ENCODE assay signal across 2 worm cellular contexts in the genomic region with DNA sequence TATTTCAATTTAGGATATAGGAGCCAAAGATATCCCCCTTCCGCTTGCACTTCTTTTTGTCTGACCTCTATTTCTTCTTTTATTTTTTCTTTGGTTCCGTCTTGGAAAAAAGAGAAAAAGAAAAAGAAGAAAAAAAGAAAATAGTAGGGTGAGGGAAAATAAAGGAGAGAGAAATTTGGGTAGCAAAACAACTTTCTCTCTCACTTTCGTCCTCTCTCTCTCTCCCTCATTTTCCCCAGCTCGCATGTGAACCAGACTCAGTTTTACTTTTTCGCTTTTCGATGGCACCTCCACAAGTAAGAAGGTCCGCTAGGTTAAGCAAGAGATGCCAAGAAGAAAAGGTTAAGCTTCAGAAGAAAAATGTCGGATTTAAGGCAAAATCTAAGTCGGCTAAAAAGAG.
TF ChIP-seq lines count a peak whose summit lies in the region.

No protein-coding gene starts in this region.

TF ChIP-seq in whole organism, L1 larva, 84 proteins besides CTCF, POLR2A, EP300 and RAD21 (continued from another document):
- TF ChIP-seq lin-14 (GFP tag; optimal IDR thresholded peaks at IDR 0.05; lab: Kevin White, UChicago), result peak; percentile 76
- peak in 1 of 6 experiments; percentile 15 for TF ChIP-seq elt-3 (tag; optimal IDR thresholded peaks at IDR 0.05; lab: Kevin White, UChicago)
- peak in 1 of 2 experiments; percentile 55 for TF ChIP-seq lsy-2 (tag; optimal IDR thresholded peaks at IDR 0.05; lab: Kevin White, UChicago)

TF ChIP-seq in whole organism, L2 larva, 48 proteins besides CTCF, POLR2A, EP300 and RAD21 (continued from another document):
- TF ChIP-seq nhr-11 (tag; optimal IDR thresholded peaks at IDR 0.05; lab: Kevin White, UChicago), result no peak
- TF ChIP-seq alr-1 (tag; optimal IDR thresholded peaks at IDR 0.05; lab: Kevin White, UChicago), result no peak
- peak; percentile 38 for TF ChIP-seq ztf-4 (tag; optimal IDR thresholded peaks at IDR 0.05; lab: Kevin White, UChicago)
- TF ChIP-seq blmp-1 (tag; optimal IDR thresholded peaks at IDR 0.05; lab: Kevin White, UChicago; ENCODE audit: insufficient read depth), result peak; percentile 31
- no peak for TF ChIP-seq zag-1 (tag; optimal IDR thresholded peaks at IDR 0.05; lab: Kevin White, UChicago)
- TF ChIP-seq unc-55 (GFP tag; optimal IDR thresholded peaks at IDR 0.05; lab: Kevin White, UChicago), result peak; percentile 37
- TF ChIP-seq crh-2 (tag; optimal IDR thresholded peaks at IDR 0.05; lab: Kevin White, UChicago), result peak; percentile 17
- no peak for TF ChIP-seq lin-11 (tag; optimal IDR thresholded peaks at IDR 0.05; lab: Kevin White, UChicago)
- peak; percentile 12 for TF ChIP-seq sem-4 (tag; optimal IDR thresholded peaks at IDR 0.05; lab: Kevin White, UChicago)
- peak; percentile 56 for TF ChIP-seq C34F6.9 (tag; optimal IDR thresholded peaks at IDR 0.05; lab: Kevin White, UChicago)
- TF ChIP-seq peb-1 (tag; optimal IDR thresholded peaks at IDR 0.05; lab: Kevin White, UChicago), result no peak
- TF ChIP-seq lin-13 (GFP tag; optimal IDR thresholded peaks at IDR 0.05; lab: Kevin White, UChicago), result peak; percentile 26
- TF ChIP-seq nhr-25 (tag; optimal IDR thresholded peaks at IDR 0.05; lab: Kevin White, UChicago), result no peak
